Worm (Caenorhabditis elegans) whole organism, early embryonic: ENCODE measurements around the gene chca-1.

Experiments
- B0310.2 ChIP-seq: sonication (generic microtip); optimal IDR thresholded peaks from 2 replicates; lab custom pipeline; 2016; ENCODE audit warnings: mild to moderate bottlenecking, missing genetic modification characterization, missing compliant biosample characterization
- F13C5.2 ChIP-seq: sonication (generic microtip); optimal IDR thresholded peaks from 2 replicates; lab custom pipeline; 2017; ENCODE audit warnings: mild to moderate bottlenecking, missing genetic modification characterization, inconsistent platforms, missing compliant biosample characterization
- aly-1 ChIP-seq: sonication (generic microtip); optimal IDR thresholded peaks from 2 replicates; lab custom pipeline; 2016; ENCODE audit warnings: missing genetic modification characterization, missing compliant biosample characterization
- ama-1 ChIP-seq: fragments of 150-350 bp; optimal IDR thresholded peaks from 2 replicates; lab custom pipeline; 2014
- ceh-13 ChIP-seq: fragments of 200-800 bp; sonication (Bioruptor generic); optimal IDR thresholded peaks from 2 replicates; lab custom pipeline; 2018; ENCODE audit warnings: mild to moderate bottlenecking, missing genetic modification characterization, missing compliant biosample characterization
- ceh-36 ChIP-seq: sonication (generic microtip); optimal IDR thresholded peaks from 2 replicates; lab custom pipeline; 2016; ENCODE audit warnings: missing genetic modification characterization, inconsistent platforms, missing compliant biosample characterization
- ets-7 ChIP-seq: sonication (generic microtip); optimal IDR thresholded peaks from 2 replicates; lab custom pipeline; 2016; ENCODE audit warnings: missing genotype, missing genetic modification characterization, missing compliant biosample characterization
- flt-1 ChIP-seq: fragments of 200-800 bp; sonication (Bioruptor generic); IDR thresholded peaks from 2 replicates; pipeline ENCODE4 v1.3.6; 2022; ENCODE audit warnings: missing genetic modification characterization, missing compliant biosample characterization
- hmbx-1 ChIP-seq: sonication (generic microtip); optimal IDR thresholded peaks from 2 replicates; lab custom pipeline; 2016; ENCODE audit warnings: mild to moderate bottlenecking, missing genetic modification characterization, missing compliant biosample characterization
- hmg-4 ChIP-seq: fragments of 200-800 bp; sonication (Bioruptor generic); optimal IDR thresholded peaks from 2 replicates; lab custom pipeline; 2018; ENCODE audit warnings: mild to moderate bottlenecking, missing genetic modification characterization, missing compliant biosample characterization
- hnd-1 ChIP-seq: sonication (generic microtip); optimal IDR thresholded peaks from 2 replicates; lab custom pipeline; 2016; ENCODE audit warnings: missing genetic modification characterization, missing compliant biosample characterization
- pes-1 ChIP-seq: fragments of 200-800 bp; sonication (Bioruptor generic); IDR thresholded peaks from 2 replicates; pipeline ENCODE4 v1.3.6; 2022; ENCODE audit warnings: missing genetic modification reagents, missing genetic modification characterization, missing compliant biosample characterization
- scrt-1 ChIP-seq: fragments of 200-800 bp; sonication (Bioruptor generic); IDR thresholded peaks from 2 replicates; pipeline ENCODE4 v1.3.6; 2022; ENCODE audit warnings: missing genetic modification characterization, missing compliant biosample characterization
- sea-1 ChIP-seq: fragments of 200-800 bp; sonication (Bioruptor generic); conservative IDR thresholded peaks from 2 replicates; pipeline ENCODE4 v1.3.6; 2022; ENCODE audit warnings: missing genetic modification characterization, missing compliant biosample characterization
- tbx-11 ChIP-seq: fragments of 200-800 bp; sonication (Bioruptor generic); IDR thresholded peaks from 2 replicates; pipeline ENCODE4 v1.3.6; 2022; ENCODE audit warnings: missing genetic modification characterization, missing compliant biosample characterization
- tbx-37 ChIP-seq: fragments of 200-800 bp; sonication (Bioruptor generic); conservative IDR thresholded peaks from 2 replicates; pipeline ENCODE4 v1.3.6; 2022; ENCODE audit warnings: missing genetic modification reagents, missing genetic modification characterization, missing compliant biosample characterization
- tra-4 ChIP-seq: sonication (generic microtip); optimal IDR thresholded peaks from 2 replicates; lab custom pipeline; 2017; ENCODE audit warnings: missing genetic modification characterization, missing compliant biosample characterization

Gene chca-1

ce11 chrIV:9657753-9658152 lies 6.6 kb downstream of the chca-1 start, which contains the start of gene acc-1:
Gene acc-1, plus strand, starts transcription at chrIV:9658053.
- TF ChIP-seq tbx-37 (GFP tag; lab: Robert Waterston, UW): no peak
- no peak for TF ChIP-seq ceh-13
- no peak for TF ChIP-seq aly-1
- TF ChIP-seq pes-1 (GFP tag; lab: Robert Waterston, UW): no peak
- no peak for TF ChIP-seq F13C5.2 (tag; lab: Kevin White, UChicago)
- no peak for TF ChIP-seq hmg-4
- no peak for TF ChIP-seq ceh-36 (tag; lab: Kevin White, UChicago)
- TF ChIP-seq ets-7 (tag; lab: Kevin White, UChicago): no peak
- no peak for TF ChIP-seq flt-1
- no peak for TF ChIP-seq tra-4 (tag; lab: Kevin White, UChicago)
- TF ChIP-seq hmbx-1: no peak
- no peak for TF ChIP-seq ama-1
- TF ChIP-seq hnd-1 (tag; lab: Kevin White, UChicago): no peak
- no peak for TF ChIP-seq tbx-11 (GFP tag; lab: Robert Waterston, UW)

ce11 chrIV:9659999-9660398 lies 8.8 kb downstream of the chca-1 start:
- no peak for TF ChIP-seq ets-7 (tag; lab: Kevin White, UChicago)
- TF ChIP-seq aly-1: no peak
- TF ChIP-seq flt-1: no peak
- no peak for TF ChIP-seq sea-1 (GFP tag; lab: Robert Waterston, UW)
- TF ChIP-seq hnd-1 (tag; lab: Kevin White, UChicago): no peak
- no peak for TF ChIP-seq hmbx-1

- TF ChIP-seq ceh-36 (tag; lab: Kevin White, UChicago): no peak
- no peak for TF ChIP-seq F13C5.2 (tag; lab: Kevin White, UChicago)
- no peak for TF ChIP-seq hmg-4
- TF ChIP-seq tra-4 (tag; lab: Kevin White, UChicago): no peak
- no peak for TF ChIP-seq tbx-11 (GFP tag; lab: Robert Waterston, UW)
- no peak for TF ChIP-seq flt-1
- TF ChIP-seq hmbx-1: no peak
- no peak for TF ChIP-seq aly-1
- no peak for TF ChIP-seq B0310.2 (tag; lab: Kevin White, UChicago)
- no peak for TF ChIP-seq pes-1 (GFP tag; lab: Robert Waterston, UW)
- TF ChIP-seq scrt-1 (GFP tag; lab: Robert Waterston, UW): no peak
- TF ChIP-seq ama-1: no peak
- TF ChIP-seq sea-1 (GFP tag; lab: Robert Waterston, UW): no peak
- TF ChIP-seq ceh-13: no peak
- TF ChIP-seq ets-7 (tag; lab: Kevin White, UChicago): no peak
- no peak for TF ChIP-seq tbx-37 (GFP tag; lab: Robert Waterston, UW)
- TF ChIP-seq hnd-1 (tag; lab: Kevin White, UChicago): no peak
These were observed 15.9 kb downstream of the chca-1 start for ce11 chrIV:9667084-9667483.

ce11 chrIV:9668103-9668672 lies 17.0 kb downstream of the chca-1 start:
- no peak for TF ChIP-seq ceh-36 (tag; lab: Kevin White, UChicago)
- no peak for TF ChIP-seq aly-1
- no peak for TF ChIP-seq ama-1
- TF ChIP-seq F13C5.2 (tag; lab: Kevin White, UChicago): no peak
- TF ChIP-seq flt-1: no peak
- TF ChIP-seq hmg-4: no peak
- no peak for TF ChIP-seq pes-1 (GFP tag; lab: Robert Waterston, UW)
- no peak for TF ChIP-seq hmbx-1
- TF ChIP-seq scrt-1 (GFP tag; lab: Robert Waterston, UW): no peak
- no peak for TF ChIP-seq tbx-11 (GFP tag; lab: Robert Waterston, UW)
- TF ChIP-seq hnd-1 (tag; lab: Kevin White, UChicago): no peak
- no peak for TF ChIP-seq tbx-37 (GFP tag; lab: Robert Waterston, UW)
- no peak for TF ChIP-seq ceh-13
- no peak for TF ChIP-seq sea-1 (GFP tag; lab: Robert Waterston, UW)
- TF ChIP-seq ets-7 (tag; lab: Kevin White, UChicago): no peak
- TF ChIP-seq tra-4 (tag; lab: Kevin White, UChicago): no peak
- TF ChIP-seq B0310.2 (tag; lab: Kevin White, UChicago): no peak

ce11 chrIV:9669969-9670368 lies 18.8 kb downstream of the chca-1 start:
- no peak for TF ChIP-seq scrt-1 (GFP tag; lab: Robert Waterston, UW)
- no peak for TF ChIP-seq tbx-37 (GFP tag; lab: Robert Waterston, UW)
- TF ChIP-seq tra-4 (tag; lab: Kevin White, UChicago): no peak
- TF ChIP-seq pes-1 (GFP tag; lab: Robert Waterston, UW): no peak
- TF ChIP-seq sea-1 (GFP tag; lab: Robert Waterston, UW): no peak
- TF ChIP-seq F13C5.2 (tag; lab: Kevin White, UChicago): no peak
- no peak for TF ChIP-seq aly-1
- TF ChIP-seq ceh-36 (tag; lab: Kevin White, UChicago): no peak
- TF ChIP-seq tbx-11 (GFP tag; lab: Robert Waterston, UW): no peak
- TF ChIP-seq ama-1: no peak
- no peak for TF ChIP-seq ets-7 (tag; lab: Kevin White, UChicago)
- TF ChIP-seq B0310.2 (tag; lab: Kevin White, UChicago): no peak
- TF ChIP-seq hnd-1 (tag; lab: Kevin White, UChicago): no peak
- no peak for TF ChIP-seq hmbx-1
- no peak for TF ChIP-seq ceh-13

- no peak for TF ChIP-seq pes-1 (GFP tag; lab: Robert Waterston, UW)
- no peak for TF ChIP-seq ceh-13
- no peak for TF ChIP-seq tra-4 (tag; lab: Kevin White, UChicago)
- no peak for TF ChIP-seq hmbx-1
- no peak for TF ChIP-seq scrt-1 (GFP tag; lab: Robert Waterston, UW)
- TF ChIP-seq ets-7 (tag; lab: Kevin White, UChicago): no peak
- TF ChIP-seq aly-1: no peak
- no peak for TF ChIP-seq ama-1
- no peak for TF ChIP-seq tbx-37 (GFP tag; lab: Robert Waterston, UW)
- no peak for TF ChIP-seq tbx-11 (GFP tag; lab: Robert Waterston, UW)
- TF ChIP-seq hmg-4: no peak
- TF ChIP-seq sea-1 (GFP tag; lab: Robert Waterston, UW): no peak
- TF ChIP-seq flt-1: no peak
- no peak for TF ChIP-seq ceh-36 (tag; lab: Kevin White, UChicago)
- TF ChIP-seq hnd-1 (tag; lab: Kevin White, UChicago): no peak
- TF ChIP-seq F13C5.2 (tag; lab: Kevin White, UChicago): no peak
- TF ChIP-seq B0310.2 (tag; lab: Kevin White, UChicago): no peak
These were observed 19.9 kb downstream of the chca-1 start for ce11 chrIV:9671001-9671652.
